Fruit fly (Drosophila melanogaster) whole organism, pupa: ENCODE results near the gene Vps36.

Source experiments
- CG10348 ChIP-seq: fragments of 200-800 bp; sonication (Bioruptor generic); IDR thresholded peaks from 2 replicates; pipeline ENCODE4 v1.3.6; 2022; ENCODE audit warnings: missing biosample characterization, missing genetic modification characterization
- CG12605 ChIP-seq: fragments of 200-800 bp; sonication (Bioruptor generic); IDR thresholded peaks from 2 replicates; pipeline ENCODE4 v1.3.6; 2022; ENCODE audit warnings: missing biosample characterization, missing genetic modification characterization
- CG13204 ChIP-seq: fragments of 200-800 bp; sonication (Bioruptor generic); optimal IDR thresholded peaks from 2 replicates; lab custom pipeline; 2018; ENCODE audit warnings: missing biosample characterization, mild to moderate bottlenecking, missing genetic modification characterization, moderate library complexity
- CG14655 ChIP-seq: fragments of 200-800 bp; sonication (Bioruptor generic); optimal IDR thresholded peaks from 3 replicates; lab custom pipeline; 2017; ENCODE audit warnings: mild to moderate bottlenecking, missing biosample characterization, missing genetic modification reagents, missing genetic modification characterization
- CG15710 ChIP-seq: fragments of 200-800 bp; sonication (Bioruptor generic); optimal IDR thresholded peaks from 2 replicates; lab custom pipeline; 2018; ENCODE audit warnings: missing biosample characterization, mild to moderate bottlenecking, missing genetic modification characterization, moderate library complexity
- CG17806 ChIP-seq: fragments of 200-800 bp; sonication (Bioruptor generic); optimal IDR thresholded peaks from 2 replicates; lab custom pipeline; 2018; ENCODE audit warnings: missing biosample characterization, mild to moderate bottlenecking, missing genetic modification characterization, moderate library complexity
- CG32121 ChIP-seq: fragments of 200-800 bp; sonication (Bioruptor generic); IDR thresholded peaks from 2 replicates; pipeline ENCODE4 v1.3.6; 2022; ENCODE audit warnings: missing biosample characterization, missing genetic modification characterization
- CG34367 ChIP-seq: fragments of 200-800 bp; sonication (Bioruptor generic); optimal IDR thresholded peaks from 2 replicates; lab custom pipeline; 2018; ENCODE audit warnings: missing biosample characterization, mild to moderate bottlenecking, missing genetic modification characterization
- CG4496 ChIP-seq: fragments of 200-800 bp; sonication (Bioruptor generic); IDR thresholded peaks from 3 replicates; pipeline ENCODE4 v1.3.6; 2022; ENCODE audit warnings: missing biosample characterization, missing genetic modification characterization
- CG8159 ChIP-seq: fragments of 200-800 bp; sonication (Bioruptor generic); optimal IDR thresholded peaks from 3 replicates; lab custom pipeline; 2018; ENCODE audit warnings: missing biosample characterization, mild to moderate bottlenecking, missing genetic modification characterization, moderate library complexity
- CG8301 ChIP-seq: fragments of 200-800 bp; sonication (Bioruptor generic); optimal IDR thresholded peaks from 2 replicates; lab custom pipeline; 2018; ENCODE audit warnings: missing biosample characterization, mild to moderate bottlenecking, missing genetic modification characterization
- CG9948 ChIP-seq: fragments of 200-800 bp; sonication (Bioruptor generic); optimal IDR thresholded peaks from 2 replicates; lab custom pipeline; 2018; ENCODE audit warnings: missing biosample characterization, mild to moderate bottlenecking, missing genetic modification characterization, moderate library complexity
- D1 ChIP-seq: fragments of 200-800 bp; sonication (Bioruptor generic); optimal IDR thresholded peaks from 2 replicates; lab custom pipeline; 2018; ENCODE audit warnings: missing biosample characterization, mild to moderate bottlenecking, missing genetic modification characterization, moderate library complexity
- EcR ChIP-seq: fragments of 200-800 bp; sonication (Bioruptor generic); optimal IDR thresholded peaks from 3 replicates; lab custom pipeline; 2019; ENCODE audit warnings: missing biosample characterization, missing genetic modification characterization, mild to moderate bottlenecking, moderate library complexity, missing genetic modification reagents
- Ets98B ChIP-seq: fragments of 200-800 bp; sonication (Bioruptor generic); IDR thresholded peaks from 2 replicates; pipeline ENCODE4 v1.3.6; 2022; ENCODE audit warnings: missing biosample characterization, missing genetic modification characterization
- Pif1A ChIP-seq: fragments of 200-800 bp; sonication (Bioruptor generic); optimal IDR thresholded peaks from 3 replicates; lab custom pipeline; 2016; ENCODE audit warnings: missing biosample characterization, missing genetic modification characterization
- Pif1B ChIP-seq: fragments of 200-800 bp; sonication (Bioruptor generic); optimal IDR thresholded peaks from 3 replicates; lab custom pipeline; 2016; ENCODE audit warnings: missing biosample characterization, missing genetic modification characterization
- Snoo ChIP-seq: fragments of 200-800 bp; sonication (Bioruptor generic); optimal IDR thresholded peaks from 3 replicates; lab custom pipeline; 2017; ENCODE audit warnings: missing biosample characterization, mild to moderate bottlenecking, missing genetic modification characterization, inconsistent platforms
- fd96Ca ChIP-seq: fragments of 200-800 bp; sonication (Bioruptor generic); IDR thresholded peaks from 3 replicates; pipeline ENCODE4 v1.3.6; 2022; ENCODE audit warnings: missing biosample characterization, missing genetic modification characterization
- gl ChIP-seq: fragments of 200-800 bp; sonication (Bioruptor generic); optimal IDR thresholded peaks from 2 replicates; lab custom pipeline; 2018; ENCODE audit warnings: missing biosample characterization, mild to moderate bottlenecking, missing genetic modification characterization
- rn ChIP-seq: fragments of 200-800 bp; sonication (Bioruptor generic); IDR thresholded peaks from 2 replicates; pipeline ENCODE4 v1.3.6; 2022; ENCODE audit warnings: missing biosample characterization, missing genetic modification characterization

The Vps36 gene

DNA sequence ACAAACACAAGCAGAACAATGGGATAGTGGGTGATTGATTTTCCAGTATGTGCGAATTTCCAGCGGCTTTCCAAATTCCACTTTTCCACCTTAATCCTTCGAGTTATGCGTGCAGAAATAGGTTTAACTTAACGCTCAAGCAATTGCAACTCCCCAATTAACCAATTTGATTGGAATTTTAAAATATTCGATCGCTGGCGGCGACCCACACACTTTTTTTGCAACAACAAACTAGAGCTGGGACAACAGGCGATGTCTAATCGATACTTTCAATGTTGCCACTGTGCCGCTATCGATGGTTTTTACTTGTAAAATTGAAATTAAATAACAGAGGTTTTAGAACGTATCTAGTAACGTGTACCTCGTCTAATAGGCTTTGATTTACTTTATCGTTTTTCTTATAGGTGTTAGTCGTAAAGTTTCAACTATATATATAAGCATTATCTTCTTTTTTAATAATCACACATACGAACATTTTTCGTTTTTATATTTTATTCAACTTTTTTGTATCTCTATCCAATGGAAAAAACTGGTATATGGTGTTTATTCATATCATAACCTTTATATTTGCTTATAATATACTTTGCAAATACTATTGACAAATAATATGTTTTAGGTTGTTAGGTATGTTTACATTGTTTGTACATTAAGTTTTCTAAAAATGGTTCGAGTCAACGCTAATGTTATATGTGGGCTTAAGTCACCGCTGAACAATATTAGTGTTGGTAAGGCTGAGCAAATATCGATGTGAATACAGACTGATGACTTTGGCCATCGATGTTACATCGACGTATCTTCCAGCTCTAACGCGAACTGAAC is 26.7 kb downstream of the Vps36 start, which contains the start of the genes Abp1 and Tgi:
Abp1 (minus strand) TSS at position 240 of the 819 bp plus-strand sequence.
Tgi (plus strand) TSS at position 757 of the 819 bp plus-strand sequence.
- TF ChIP-seq CG14655, result no peak
- no peak for TF ChIP-seq D1 (tag; lab: Kevin White, UChicago)
- no peak for TF ChIP-seq CG9948 (tag; lab: Kevin White, UChicago)
- TF ChIP-seq Snoo, result no peak
- TF ChIP-seq gl (tag; lab: Kevin White, UChicago), result no peak
- no peak for TF ChIP-seq Pif1B
- TF ChIP-seq CG17806, result no peak
- no peak for TF ChIP-seq CG12605 (GFP tag; lab: Robert Waterston, UW)
- TF ChIP-seq rn, result no peak
- TF ChIP-seq CG13204 (GFP tag; lab: Kevin White, UChicago), result no peak
- TF ChIP-seq CG34367 (tag; lab: Kevin White, UChicago), result no peak
- TF ChIP-seq CG8159, result no peak
- no peak for TF ChIP-seq CG4496 (GFP tag; lab: Robert Waterston, UW)

- TF ChIP-seq CG9948 (tag; lab: Kevin White, UChicago), result no peak
- no peak for TF ChIP-seq CG34367 (tag; lab: Kevin White, UChicago)
- TF ChIP-seq CG15710 (tag; lab: Kevin White, UChicago), result no peak
- no peak for TF ChIP-seq CG10348
- no peak for TF ChIP-seq CG4496 (GFP tag; lab: Robert Waterston, UW)
- TF ChIP-seq EcR (GFP tag; lab: Kevin White, UChicago), result no peak
- no peak for TF ChIP-seq CG17806
- TF ChIP-seq Snoo, result no peak
- TF ChIP-seq D1 (tag; lab: Kevin White, UChicago), result no peak
- no peak for TF ChIP-seq CG8301
- TF ChIP-seq CG14655, result no peak
- no peak for TF ChIP-seq CG32121 (GFP tag; lab: Robert Waterston, UW)
- TF ChIP-seq fd96Ca (GFP tag; lab: Robert Waterston, UW), result no peak
- TF ChIP-seq CG8159, result no peak
- no peak for TF ChIP-seq CG12605 (GFP tag; lab: Robert Waterston, UW)
- TF ChIP-seq rn, result no peak
- TF ChIP-seq Pif1A, result no peak
Observed at dm6 chr3L:13480241-13480627, 32.7 kb downstream of the Vps36 start.

dm6 chr3L:13479609-13480240 is 33.2 kb downstream of the Vps36 start:
- TF ChIP-seq CG10348, result no peak
- peak; percentile 65 for TF ChIP-seq Pif1A
- peak; percentile 32 for TF ChIP-seq Snoo
- peak; percentile 46; the same call in 1 of the 2 replicates for TF ChIP-seq CG32121 (GFP tag; lab: Robert Waterston, UW)
- TF ChIP-seq CG13204 (GFP tag; lab: Kevin White, UChicago), result no peak
- no peak for TF ChIP-seq D1 (tag; lab: Kevin White, UChicago)
- TF ChIP-seq EcR (GFP tag; lab: Kevin White, UChicago), result no peak
- peak; percentile 62 for TF ChIP-seq CG8301
- no peak for TF ChIP-seq CG12605 (GFP tag; lab: Robert Waterston, UW)
- TF ChIP-seq CG34367 (tag; lab: Kevin White, UChicago), result no peak
- peak; percentile 44 for TF ChIP-seq CG8159
- peak; percentile 46; the same call in 1 of the 3 replicates for TF ChIP-seq CG4496 (GFP tag; lab: Robert Waterston, UW)
- peak; percentile 73 for TF ChIP-seq CG14655
- TF ChIP-seq CG15710 (tag; lab: Kevin White, UChicago), result peak; percentile 37
- TF ChIP-seq CG17806, result peak; percentile 35
- peak; percentile 39 for TF ChIP-seq Pif1B
- peak; percentile 45 for TF ChIP-seq CG9948 (tag; lab: Kevin White, UChicago)
- TF ChIP-seq Ets98B (GFP tag; lab: Robert Waterston, UW), result no peak
- TF ChIP-seq fd96Ca (GFP tag; lab: Robert Waterston, UW), result peak; percentile 23; the same call in 1 of the 3 replicates
- TF ChIP-seq rn, result no peak
- TF ChIP-seq gl (tag; lab: Kevin White, UChicago), result peak; percentile 6

DNA sequence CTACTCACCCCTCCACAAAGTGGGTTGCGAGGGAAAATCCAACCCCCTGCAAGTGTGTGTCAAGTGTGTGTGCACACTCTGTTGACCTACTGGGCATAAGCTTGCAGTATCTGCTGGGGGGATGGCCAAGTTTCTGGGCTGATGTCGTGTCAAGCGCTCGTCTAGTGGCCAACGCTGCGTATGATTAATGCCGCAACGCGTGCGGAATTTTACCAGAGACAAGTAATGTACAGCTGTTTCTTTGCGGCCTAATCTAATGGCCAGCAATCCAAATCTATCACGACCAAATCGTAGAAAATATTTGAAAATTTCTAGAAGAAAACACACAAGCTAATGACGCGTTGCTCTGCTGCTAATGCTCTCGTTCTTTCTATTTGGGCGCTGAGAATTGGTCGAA is 33.7 kb downstream of the Vps36 start:
- TF ChIP-seq CG17806 (no peak), EcR (GFP tag; lab: Kevin White, UChicago) (no peak), CG15710 (tag; lab: Kevin White, UChicago) (no peak), Ets98B (GFP tag; lab: Robert Waterston, UW) (no peak), CG34367 (tag; lab: Kevin White, UChicago) (no peak), CG32121 (GFP tag; lab: Robert Waterston, UW) (no peak), Pif1B (no peak)
- TF ChIP-seq, all 21 proteins: peak for 0

DNA sequence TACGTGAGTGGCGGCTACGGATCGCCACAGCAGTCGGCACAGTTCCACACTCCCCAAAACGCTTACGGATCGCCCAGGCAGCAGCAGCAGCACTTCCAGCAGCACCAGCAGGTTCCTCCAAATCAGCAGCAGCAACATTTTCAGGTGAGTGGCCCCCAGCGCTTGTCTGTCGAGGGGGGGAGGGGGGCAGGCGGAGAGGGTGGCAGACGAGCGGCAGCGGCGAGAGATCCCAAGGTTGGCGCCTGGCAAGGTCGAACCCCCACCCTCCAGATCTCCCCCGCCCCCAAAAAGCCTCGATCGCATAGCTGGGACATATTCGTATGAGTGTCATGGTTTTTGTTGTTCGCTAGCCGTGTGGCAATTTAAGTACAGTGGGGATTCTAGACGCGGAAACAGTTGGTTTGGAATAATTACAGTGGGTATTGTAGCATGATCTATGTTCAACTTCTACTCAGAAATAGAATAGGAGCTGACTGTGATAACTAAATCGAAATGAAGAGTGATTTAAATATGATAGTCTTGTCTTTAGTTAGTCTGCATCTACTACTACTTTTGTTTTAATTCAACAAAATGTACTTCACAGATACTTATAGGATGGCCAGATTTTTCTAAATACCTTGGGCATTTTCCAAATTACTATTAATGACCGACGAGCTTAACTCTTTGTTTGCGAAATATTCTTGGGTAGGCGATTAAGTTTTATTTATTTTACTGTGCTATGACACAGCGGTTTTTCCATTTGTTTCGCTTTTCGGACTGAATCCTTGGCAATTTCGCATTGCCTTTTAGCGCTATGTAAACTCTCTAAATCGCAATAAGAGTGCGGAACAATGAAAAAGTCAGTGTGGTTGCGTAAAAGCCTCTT is 34.3 kb downstream of the Vps36 start:
- TF ChIP-seq CG32121 (GFP tag; lab: Robert Waterston, UW) (no peak), Pif1B (no peak), Ets98B (GFP tag; lab: Robert Waterston, UW) (no peak), Pif1A (peak; percentile 5), CG14655 (peak; percentile 7), CG15710 (tag; lab: Kevin White, UChicago) (peak; percentile 26), CG34367 (tag; lab: Kevin White, UChicago) (no peak), CG8159 (peak; percentile 42), gl (tag; lab: Kevin White, UChicago) (no peak), CG13204 (GFP tag; lab: Kevin White, UChicago) (peak; percentile 76), CG8301 (peak; percentile 13), D1 (tag; lab: Kevin White, UChicago) (no peak), Snoo (peak; percentile 25), CG4496 (GFP tag; lab: Robert Waterston, UW) (no peak), fd96Ca (GFP tag; lab: Robert Waterston, UW) (no peak), EcR (GFP tag; lab: Kevin White, UChicago) (peak; percentile 88), CG9948 (tag; lab: Kevin White, UChicago) (no peak), CG17806 (peak; percentile 1), rn (no peak), CG12605 (GFP tag; lab: Robert Waterston, UW) (no peak), CG10348 (no peak)
